Worm (Caenorhabditis elegans) whole organism, young adult: ENCODE results near the gene F28H7.7.

Experiments
- B0261.1 ChIP-seq: sonication (generic microtip); optimal IDR thresholded peaks from 2 replicates; lab custom pipeline; 2016; ENCODE audit warnings: mild to moderate bottlenecking, missing genetic modification characterization, moderate library complexity, missing compliant biosample characterization
- B0336.3 ChIP-seq: fragments of 200-800 bp; sonication (Bioruptor generic); IDR thresholded peaks from 2 replicates; pipeline ENCODE4 v1.3.6; 2022; ENCODE audit warnings: missing genetic modification characterization, missing compliant biosample characterization
- F33H1.4 ChIP-seq: fragments of 200-800 bp; sonication (Bioruptor generic); IDR thresholded peaks from 2 replicates; pipeline ENCODE4 v1.3.6; 2022; ENCODE audit warnings: missing genetic modification reagents, missing genetic modification characterization, missing compliant biosample characterization
- F37B4.10 ChIP-seq: fragments of 200-800 bp; sonication (Bioruptor generic); IDR thresholded peaks from 2 replicates; pipeline ENCODE4 v1.3.6; 2022; ENCODE audit warnings: missing genetic modification characterization, missing compliant biosample characterization
- F49E8.2 ChIP-seq: sonication (generic microtip); optimal IDR thresholded peaks from 3 replicates; lab custom pipeline; 2017; ENCODE audit warnings: missing genetic modification characterization, mild to moderate bottlenecking, missing compliant biosample characterization, antibody characterized with exemption, moderate library complexity; ENCODE audit not compliant: insufficient read depth
- F57C9.4 ChIP-seq: sonication (generic microtip); optimal IDR thresholded peaks from 2 replicates; lab custom pipeline; 2017; ENCODE audit warnings: mild to moderate bottlenecking, missing genetic modification characterization, missing compliant biosample characterization
- T07F8.4 ChIP-seq: sonication (generic microtip); optimal IDR thresholded peaks from 2 replicates; lab custom pipeline; 2016; ENCODE audit warnings: mild to moderate bottlenecking, missing genetic modification characterization, moderate library complexity, missing compliant biosample characterization
- Y53G8AR.9 ChIP-seq: fragments of 200-800 bp; sonication (Bioruptor generic); conservative IDR thresholded peaks from 2 replicates; pipeline ENCODE4 v1.3.6; 2022; ENCODE audit warnings: missing genetic modification reagents, missing genetic modification characterization, missing compliant biosample characterization
- Y56A3A.18 ChIP-seq: fragments of 200-800 bp; sonication (Bioruptor generic); IDR thresholded peaks from 2 replicates; pipeline ENCODE4 v1.3.6; 2022; ENCODE audit warnings: missing genetic modification reagents, missing genetic modification characterization, missing compliant biosample characterization
- bed-2 ChIP-seq: fragments of 200-800 bp; sonication (Bioruptor generic); IDR thresholded peaks from 2 replicates; pipeline ENCODE4 v1.3.6; 2022; ENCODE audit warnings: missing genetic modification reagents, missing genetic modification characterization, missing compliant biosample characterization
- cebp-2 ChIP-seq: fragments of 200-800 bp; sonication (Bioruptor generic); IDR thresholded peaks from 2 replicates; pipeline ENCODE4 v1.3.6; 2022; ENCODE audit warnings: missing genetic modification characterization, missing compliant biosample characterization
- dpff-1 ChIP-seq: sonication (generic microtip); optimal IDR thresholded peaks from 2 replicates; lab custom pipeline; 2017; ENCODE audit warnings: mild to moderate bottlenecking, missing genetic modification characterization, missing compliant biosample characterization
- efl-1 ChIP-seq: fragments of 150-350 bp; optimal IDR thresholded peaks from 2 replicates; lab custom pipeline; 2014; ENCODE audit warnings: missing biosample characterization, missing genetic modification reagents, missing genetic modification characterization
- egl-44 ChIP-seq: fragments of 200-800 bp; sonication (Bioruptor generic); IDR thresholded peaks from 2 replicates; pipeline ENCODE4 v1.3.6; 2022; ENCODE audit warnings: missing genetic modification reagents, missing genetic modification characterization, missing compliant biosample characterization
- ekl-4 ChIP-seq: fragments of 200-800 bp; sonication (Bioruptor generic); IDR thresholded peaks from 2 replicates; pipeline ENCODE4 v1.3.6; 2022; ENCODE audit warnings: missing genetic modification reagents, missing genetic modification characterization, missing compliant biosample characterization
- hmg-1.2 ChIP-seq: fragments of 200-800 bp; sonication (Bioruptor generic); IDR thresholded peaks from 2 replicates; pipeline ENCODE4 v1.3.6; 2022; ENCODE audit warnings: missing genetic modification reagents, missing genetic modification characterization, missing compliant biosample characterization
- lin-26 ChIP-seq: fragments of 200-800 bp; sonication (Bioruptor generic); IDR thresholded peaks from 2 replicates; pipeline ENCODE4 v1.3.6; 2022; ENCODE audit warnings: missing genetic modification reagents, missing genetic modification characterization, missing compliant biosample characterization
- madf-6 ChIP-seq: fragments of 200-800 bp; sonication (Bioruptor generic); IDR thresholded peaks from 2 replicates; pipeline ENCODE4 v1.3.6; 2022; ENCODE audit warnings: missing genetic modification reagents, missing genetic modification characterization, missing compliant biosample characterization
- madf-8 ChIP-seq: fragments of 200-800 bp; sonication (Bioruptor generic); conservative IDR thresholded peaks from 2 replicates; pipeline ENCODE4 v1.3.6; 2022; ENCODE audit warnings: missing genetic modification reagents, missing genetic modification characterization, missing compliant biosample characterization
- mcd-1 ChIP-seq: fragments of 200-800 bp; sonication (Bioruptor generic); IDR thresholded peaks from 2 replicates; pipeline ENCODE4 v1.3.6; 2022; ENCODE audit warnings: missing genetic modification reagents, missing genetic modification characterization, missing compliant biosample characterization
- mes-4 ChIP-seq: sonication (generic microtip); optimal IDR thresholded peaks from 2 replicates; lab custom pipeline; 2016; ENCODE audit warnings: missing genotype, missing genetic modification characterization, missing compliant biosample characterization
- mxl-1 ChIP-seq: sonication (generic microtip); optimal IDR thresholded peaks from 2 replicates; lab custom pipeline; 2016; ENCODE audit warnings: missing genetic modification characterization, missing compliant biosample characterization
- nfya-2 ChIP-seq: fragments of 200-800 bp; sonication (Bioruptor generic); IDR thresholded peaks from 2 replicates; pipeline ENCODE4 v1.3.6; 2022; ENCODE audit warnings: missing genetic modification reagents, missing genetic modification characterization, missing compliant biosample characterization
- nhr-179 ChIP-seq: sonication (generic microtip); optimal IDR thresholded peaks from 2 replicates; lab custom pipeline; 2016; ENCODE audit warnings: mild to moderate bottlenecking, missing genetic modification characterization, missing compliant biosample characterization
- nhr-27 ChIP-seq: fragments of 200-800 bp; sonication (Bioruptor generic); optimal IDR thresholded peaks from 2 replicates; lab custom pipeline; 2018; ENCODE audit warnings: mild to moderate bottlenecking, missing genetic modification characterization, moderate library complexity, missing compliant biosample characterization
- nhr-90 ChIP-seq: sonication (generic microtip); optimal IDR thresholded peaks from 2 replicates; lab custom pipeline; 2016; ENCODE audit warnings: missing genotype, mild to moderate bottlenecking, missing genetic modification characterization, missing compliant biosample characterization
- pbrm-1 ChIP-seq: fragments of 200-800 bp; sonication (Bioruptor generic); IDR thresholded peaks from 2 replicates; pipeline ENCODE4 v1.3.6; 2022; ENCODE audit warnings: missing genetic modification reagents, missing genetic modification characterization, missing compliant biosample characterization
- rcor-1 ChIP-seq: fragments of 200-800 bp; sonication (Bioruptor generic); IDR thresholded peaks from 2 replicates; pipeline ENCODE4 v1.3.6; 2022; ENCODE audit warnings: missing genetic modification reagents, missing genetic modification characterization, missing compliant biosample characterization
- snpc-1.1 ChIP-seq: sonication (generic microtip); optimal IDR thresholded peaks from 2 replicates; lab custom pipeline; 2017; ENCODE audit warnings: missing genetic modification characterization, mild to moderate bottlenecking, missing compliant biosample characterization, antibody characterized with exemption, moderate library complexity, missing genotype, missing genetic modification reagents; ENCODE audit not compliant: insufficient read depth
- snpc-4 ChIP-seq, 5 experiments: fragments of 150-350 bp in 1 of 5; sonication (generic microtip) in 4 of 5; optimal IDR thresholded peaks; 2 replicates each; lab custom pipeline; 2014 to 2018; ENCODE audit warnings: missing genetic modification characterization in 5 of 5, missing biosample characterization in 3 of 5, antibody characterized with exemption in 2 of 5, mild to moderate bottlenecking in 2 of 5, missing compliant biosample characterization in 2 of 5, missing genotype in 2 of 5, moderate library complexity in 2 of 5, missing genetic modification reagents in 1 of 5
- somi-1 ChIP-seq: fragments of 200-800 bp; sonication (Bioruptor generic); optimal IDR thresholded peaks from 2 replicates; lab custom pipeline; 2018; ENCODE audit warnings: mild to moderate bottlenecking, missing genetic modification characterization, missing compliant biosample characterization
- tlf-1 ChIP-seq: fragments of 200-800 bp; sonication (Bioruptor generic); optimal IDR thresholded peaks from 2 replicates; lab custom pipeline; 2018; ENCODE audit warnings: mild to moderate bottlenecking, missing genetic modification characterization, missing compliant biosample characterization
- unc-62 ChIP-seq: fragments of 150-350 bp; optimal IDR thresholded peaks from 2 replicates; lab custom pipeline; 2014; ENCODE audit warnings: missing biosample characterization, missing genetic modification reagents, missing genetic modification characterization
- xnd-1 ChIP-seq: sonication (generic microtip); optimal IDR thresholded peaks from 2 replicates; lab custom pipeline; 2016; ENCODE audit warnings: missing genotype, missing genetic modification reagents, missing genetic modification characterization, missing compliant biosample characterization
- ztf-22 ChIP-seq: fragments of 200-800 bp; sonication (Bioruptor generic); optimal IDR thresholded peaks from 2 replicates; lab custom pipeline; 2018; ENCODE audit warnings: mild to moderate bottlenecking, missing genetic modification characterization, moderate library complexity, missing compliant biosample characterization
- ztf-26 ChIP-seq: sonication (generic microtip); optimal IDR thresholded peaks from 2 replicates; lab custom pipeline; 2017; ENCODE audit warnings: missing genetic modification characterization, missing compliant biosample characterization
- ztf-6 ChIP-seq: fragments of 200-800 bp; sonication (Bioruptor generic); IDR thresholded peaks from 2 replicates; pipeline ENCODE4 v1.3.6; 2022; ENCODE audit warnings: missing genetic modification reagents, missing genetic modification characterization, missing compliant biosample characterization

The F28H7.7 gene

DNA sequence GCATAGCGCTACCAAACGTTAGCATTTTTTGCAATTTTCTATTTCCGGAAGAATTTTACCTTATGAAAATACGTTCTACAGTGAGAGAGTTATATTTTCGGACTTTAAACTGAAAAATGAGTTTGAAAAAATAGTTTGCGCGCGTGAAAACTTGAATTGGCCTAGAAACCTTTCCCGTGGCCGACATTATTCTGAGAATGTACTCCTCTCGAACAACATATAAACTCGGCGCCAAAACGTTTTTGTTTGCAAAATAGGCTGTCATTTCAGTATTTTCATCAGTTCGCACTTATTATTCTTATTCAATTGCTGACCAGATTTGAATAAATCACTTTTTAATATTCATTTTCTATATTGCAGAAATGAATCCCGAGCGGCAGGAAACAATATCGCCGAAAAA is 17.2 kb downstream of the F28H7.7 start, which contains the start of the genes mre-11 and wdr-5.3 (continued):
- peak; percentile 46; the same call in 1 of the 2 replicates for TF ChIP-seq ekl-4 (GFP tag; lab: Robert Waterston, UW)
- TF ChIP-seq B0336.3 (GFP tag; lab: Robert Waterston, UW) = peak; percentile 45; the same call in 1 of the 2 replicates
- TF ChIP-seq F33H1.4 (GFP tag; lab: Robert Waterston, UW) = peak; percentile 25; the same call in 1 of the 2 replicates
- no peak for TF ChIP-seq snpc-4 (GFP tag; optimal IDR thresholded peaks at IDR 0.05; lab: Kevin White, UChicago)
- peak in 1 of 4 experiments; percentile 44 for TF ChIP-seq snpc-4 (tag; optimal IDR thresholded peaks at IDR 0.05; lab: Kevin White, UChicago)
- TF ChIP-seq hmg-1.2 = peak; percentile 21; the same call in 1 of the 2 replicates
- TF ChIP-seq bed-2 (GFP tag; lab: Robert Waterston, UW) = no peak
- TF ChIP-seq nfya-2 (GFP tag; lab: Robert Waterston, UW) = no peak
- no peak for TF ChIP-seq F37B4.10
- peak; percentile 14 for TF ChIP-seq tlf-1
- TF ChIP-seq mcd-1 = peak; percentile 48; the same call in 1 of the 2 replicates
- TF ChIP-seq rcor-1 = peak; percentile 22; the same call in 1 of the 2 replicates
- no peak for TF ChIP-seq nhr-27 (tag; lab: Kevin White, UChicago)
- TF ChIP-seq dpff-1 (tag; lab: Kevin White, UChicago) = no peak
- TF ChIP-seq ztf-26 (tag; lab: Kevin White, UChicago) = no peak
- TF ChIP-seq ztf-6 = peak; percentile 51; the same call in 1 of the 2 replicates
- peak; percentile 17 for TF ChIP-seq F49E8.2 (tag; lab: Kevin White, UChicago)
- TF ChIP-seq F57C9.4 (tag; lab: Kevin White, UChicago) = no peak
- no peak for TF ChIP-seq mxl-1 (tag; lab: Kevin White, UChicago)
- no peak for TF ChIP-seq Y53G8AR.9 (GFP tag; lab: Robert Waterston, UW)
- TF ChIP-seq unc-62 (GFP tag; lab: Kevin White, UChicago) = no peak
- TF ChIP-seq xnd-1 (tag; lab: Kevin White, UChicago) = peak; percentile 9
- no peak for TF ChIP-seq nhr-90 (tag; lab: Kevin White, UChicago)
- TF ChIP-seq madf-8 (GFP tag; lab: Robert Waterston, UW) = peak; percentile 65
- TF ChIP-seq ztf-22 = no peak
- TF ChIP-seq madf-6 = peak; percentile 79
- TF ChIP-seq efl-1 (GFP tag; lab: Kevin White, UChicago) = peak; percentile 85
- TF ChIP-seq, all 124 proteins: peak for 32

DNA sequence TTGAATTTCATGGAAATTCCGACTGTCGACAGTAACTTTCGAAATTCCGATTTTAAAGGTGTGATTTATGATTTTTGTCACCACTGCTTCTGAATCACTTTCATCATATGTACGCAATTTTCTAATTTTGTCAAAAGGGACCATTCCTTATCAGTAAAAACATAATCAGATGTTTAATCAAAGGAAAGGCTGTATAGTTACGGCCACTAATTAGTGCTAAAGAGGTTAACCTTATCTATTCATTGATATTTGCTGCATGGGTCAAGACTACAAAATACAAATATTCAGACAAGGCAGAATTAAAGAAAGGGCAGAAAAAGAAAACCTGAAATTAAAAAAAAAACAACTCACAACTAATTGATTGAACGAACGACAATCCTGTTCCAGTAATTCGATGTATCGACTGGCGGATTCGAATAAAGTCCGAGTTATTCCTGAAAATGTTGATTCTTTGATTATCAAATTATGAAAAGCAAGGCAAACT is 21.9 kb downstream of the F28H7.7 start, which contains the start of gene T28B11.1:
T28B11.1 (minus strand) TSS at position 434 of the 484 bp plus-strand sequence.
- TF ChIP-seq pbrm-1 (GFP tag; lab: Robert Waterston, UW) = no peak
- no peak for TF ChIP-seq B0261.1
- no peak for TF ChIP-seq lin-26 (GFP tag; lab: Robert Waterston, UW)
- no peak for TF ChIP-seq somi-1 (GFP tag; lab: Kevin White, UChicago)
- no peak for TF ChIP-seq madf-8 (GFP tag; lab: Robert Waterston, UW)
- TF ChIP-seq cebp-2 = no peak
- TF ChIP-seq snpc-1.1 = no peak
- TF ChIP-seq nhr-179 (tag; lab: Kevin White, UChicago) = no peak
- TF ChIP-seq hmg-1.2 = no peak
- TF ChIP-seq ztf-22 = no peak
- TF ChIP-seq mes-4 (tag; lab: Kevin White, UChicago) = no peak
- TF ChIP-seq T07F8.4 (tag; lab: Kevin White, UChicago) = no peak
- TF ChIP-seq, all 124 proteins: peak for 0

DNA sequence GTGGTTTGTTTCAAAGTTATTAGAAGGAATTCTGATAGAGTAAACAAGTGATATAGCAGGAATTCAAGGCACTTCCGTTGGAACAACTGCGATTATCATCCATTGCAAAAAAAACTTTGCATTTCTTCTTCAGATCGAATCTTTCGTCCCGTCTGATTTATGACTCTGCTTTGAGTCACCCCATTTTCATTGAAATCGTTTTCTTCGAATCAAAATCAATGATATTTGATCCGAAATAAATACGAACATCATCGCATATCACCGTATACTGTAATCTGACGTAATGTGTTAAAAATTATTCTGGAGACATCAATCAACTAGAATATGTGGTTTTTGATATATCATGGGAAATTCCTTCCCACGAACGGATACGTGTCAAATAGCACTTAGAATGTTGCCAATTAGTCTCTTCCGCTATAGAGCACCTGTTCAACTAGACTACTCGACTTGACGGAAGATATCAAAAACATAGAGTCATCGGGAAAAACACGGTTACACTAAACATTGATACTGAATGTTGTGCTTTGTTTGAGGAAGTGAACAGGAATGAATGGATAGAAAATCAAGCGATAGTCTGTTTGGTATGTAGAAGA is 23.0 kb downstream of the F28H7.7 start:
- TF ChIP-seq Y56A3A.18 (GFP tag; lab: Robert Waterston, UW) (0 out of 2 replicates have a peak, but pooled peaks have one; percentile 18), egl-44 (GFP tag; lab: Robert Waterston, UW) (no peak)
